Worm (Caenorhabditis elegans): Measurements from ENCODE around the gene R01H2.2.

R01H2.2 gene

ce11 chrIII:7084908-7085307, 28.6 kb downstream of the R01H2.2 start, which contains the start of gene tofu-7:
Gene tofu-7 (minus strand): TSS chrIII:7085018.
- TF ChIP-seq W03F9.2 (tag; optimal IDR thresholded peaks at IDR 0.05) (no peak), him-1 (tag; optimal IDR thresholded peaks at IDR 0.05) (no peak), dao-5 (tag; optimal IDR thresholded peaks at IDR 0.05) (no peak)

DNA sequence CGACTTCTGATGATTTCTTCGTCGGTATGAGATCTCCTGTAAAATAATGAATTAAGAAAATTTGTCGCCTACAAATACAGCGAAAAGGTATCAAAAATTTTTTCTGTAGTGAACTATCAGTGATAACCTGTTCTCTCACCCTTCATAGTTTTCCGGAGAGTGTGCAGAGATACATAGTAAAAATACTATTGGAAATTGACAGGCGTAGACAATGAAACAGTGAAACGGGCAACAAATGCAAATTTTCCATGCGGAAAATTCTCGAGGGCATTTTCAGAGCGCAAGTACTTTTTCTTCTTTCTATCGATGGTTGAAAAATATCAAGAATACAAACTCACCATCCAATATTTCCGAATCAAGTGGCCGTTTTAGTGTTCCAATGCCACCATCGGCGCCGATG, 30.8 kb downstream of the R01H2.2 start:
- TF ChIP-seq dao-5 (tag; optimal IDR thresholded peaks at IDR 0.05) (no peak), him-1 (tag; optimal IDR thresholded peaks at IDR 0.05) (no peak), W03F9.2 (tag; optimal IDR thresholded peaks at IDR 0.05) (no peak)

DNA sequence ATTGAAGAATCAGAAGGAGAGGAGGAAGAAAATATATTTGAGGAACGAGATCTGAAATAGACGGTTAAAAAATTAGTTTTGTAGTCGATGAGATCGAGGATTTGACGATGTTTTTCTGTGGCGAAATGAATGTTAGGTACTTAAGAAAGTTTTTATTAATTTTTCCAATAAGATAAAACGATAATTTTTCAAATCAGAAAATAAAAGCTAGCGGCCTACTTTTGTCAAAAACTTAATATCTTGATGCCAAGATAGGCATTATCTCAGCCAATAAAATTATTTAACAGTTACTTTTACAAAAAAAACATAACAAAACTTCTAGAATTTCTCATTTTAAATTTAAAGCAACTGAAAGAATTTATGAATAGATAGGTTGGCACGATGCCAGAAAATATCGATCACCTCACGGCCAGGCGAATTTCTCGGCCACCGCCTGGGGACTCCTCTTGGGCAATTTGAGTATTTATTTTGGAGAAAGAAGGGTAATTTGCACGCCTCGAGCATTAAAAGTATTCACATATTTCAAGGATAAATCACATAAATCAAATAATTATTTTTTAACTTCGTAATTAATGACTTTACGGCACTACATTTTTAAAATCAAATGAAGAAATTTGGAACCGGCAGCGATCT, 31.5 kb downstream of the R01H2.2 start, which contains the start of gene fubl-2:
TSS of gene fubl-2 (minus strand) at position 51 of the 633 bp plus-strand sequence.
- TF ChIP-seq him-1 (tag; optimal IDR thresholded peaks at IDR 0.05) (no peak), dao-5 (tag; optimal IDR thresholded peaks at IDR 0.05) (no peak), W03F9.2 (tag; optimal IDR thresholded peaks at IDR 0.05) (peak; percentile 81)

ce11 chrIII:7090545-7090944, 34.2 kb downstream of the R01H2.2 start, which contains the start of gene ZK418.10:
Gene ZK418.10 (minus strand): TSS chrIII:7090692.
- no peak for TF ChIP-seq W03F9.2 (tag; optimal IDR thresholded peaks at IDR 0.05)
- TF ChIP-seq dao-5 (tag; optimal IDR thresholded peaks at IDR 0.05) = no peak
- TF ChIP-seq him-1 (tag; optimal IDR thresholded peaks at IDR 0.05) = no peak

DNA sequence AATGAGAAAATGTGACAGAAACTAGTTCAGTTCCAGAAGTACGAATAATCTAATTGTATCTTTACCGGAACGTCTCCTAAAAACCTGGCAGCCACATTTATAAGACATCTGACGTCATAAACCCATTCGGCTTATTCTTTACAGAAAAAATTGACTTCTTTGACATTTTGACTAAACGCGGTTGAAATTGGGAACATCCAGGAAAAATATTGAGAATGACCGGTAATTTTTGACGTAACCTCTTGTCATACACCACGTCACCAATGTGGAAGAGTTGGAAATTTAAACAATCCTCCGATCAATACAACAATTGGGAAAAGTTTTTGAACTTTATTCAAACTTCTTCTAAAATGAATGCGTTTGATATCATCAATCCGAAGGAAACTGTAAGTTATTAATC, 34.7 kb downstream of the R01H2.2 start, which contains the start of gene ZK418.2:
TSS of gene ZK418.2 (plus strand) at position 301 of the 400 bp plus-strand sequence.
- TF ChIP-seq W03F9.2 (tag; optimal IDR thresholded peaks at IDR 0.05) = no peak
- no peak for TF ChIP-seq him-1 (tag; optimal IDR thresholded peaks at IDR 0.05)
- no peak for TF ChIP-seq dao-5 (tag; optimal IDR thresholded peaks at IDR 0.05)

DNA sequence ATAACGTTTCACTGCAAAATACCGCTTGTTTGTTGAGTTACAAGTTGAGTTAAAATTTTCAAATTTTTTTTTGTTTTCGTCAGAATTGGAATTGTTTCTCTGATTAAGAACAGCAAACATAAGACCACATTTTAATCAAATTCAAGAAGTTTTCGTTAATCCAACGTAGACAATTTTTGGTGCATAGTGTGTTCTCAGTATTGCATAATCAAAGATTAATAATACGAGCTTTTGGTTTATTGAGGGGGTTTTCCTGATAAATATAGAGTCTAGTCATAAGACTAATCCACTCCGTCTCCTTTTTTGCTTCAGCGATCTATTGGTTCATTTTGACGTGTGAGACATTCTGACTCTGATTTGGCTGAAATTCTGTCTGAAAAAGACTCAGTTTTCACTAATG, 38.8 kb downstream of the R01H2.2 start, which contains the start of gene nhr-9:
TSS of gene nhr-9 (plus strand) at position 307 of the 400 bp plus-strand sequence.
- TF ChIP-seq W03F9.2 (tag; optimal IDR thresholded peaks at IDR 0.05) = no peak
- TF ChIP-seq dao-5 (tag; optimal IDR thresholded peaks at IDR 0.05) = no peak
- TF ChIP-seq him-1 (tag; optimal IDR thresholded peaks at IDR 0.05) = no peak

DNA sequence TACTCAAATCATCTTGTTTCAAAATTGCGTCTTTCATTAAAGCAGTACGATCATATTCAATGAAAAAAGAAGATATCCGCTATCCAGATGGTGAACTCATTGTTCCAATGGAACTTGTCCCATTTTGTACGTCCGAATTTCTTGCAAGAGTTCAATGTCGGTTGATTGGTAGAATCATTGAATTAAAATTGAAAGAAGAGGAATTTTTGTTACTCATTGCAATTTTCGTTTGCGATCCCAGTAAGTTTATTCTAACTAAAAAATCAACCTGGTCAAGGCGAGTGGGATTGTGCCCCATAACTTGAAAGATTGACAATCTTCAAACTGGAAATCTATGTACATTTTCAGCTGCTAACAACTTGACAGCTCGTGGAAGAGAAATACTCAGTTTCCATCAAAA, 40.1 kb downstream of the R01H2.2 start:
- TF ChIP-seq him-1 (tag; optimal IDR thresholded peaks at IDR 0.05) (no peak), W03F9.2 (tag; optimal IDR thresholded peaks at IDR 0.05) (no peak), dao-5 (tag; optimal IDR thresholded peaks at IDR 0.05) (no peak)

- TF ChIP-seq dao-5 (tag; optimal IDR thresholded peaks at IDR 0.05) (no peak), W03F9.2 (tag; optimal IDR thresholded peaks at IDR 0.05) (no peak), him-1 (tag; optimal IDR thresholded peaks at IDR 0.05) (no peak)
Observed at ce11 chrIII:7100001-7100400, 43.7 kb downstream of the R01H2.2 start, which contains the start of gene ZK418.11. Gene ZK418.11 (plus strand): TSS chrIII:7100289.

- TF ChIP-seq W03F9.2 (tag; optimal IDR thresholded peaks at IDR 0.05) (peak; percentile 21), dao-5 (tag; optimal IDR thresholded peaks at IDR 0.05) (no peak), him-1 (tag; optimal IDR thresholded peaks at IDR 0.05) (no peak)
Observed at ce11 chrIII:7101814-7102477, 45.6 kb downstream of the R01H2.2 start.

ce11 chrIII:7103940-7104440, 47.6 kb downstream of the R01H2.2 start, which contains the start of gene cpg-2:
Gene cpg-2 (minus strand): TSS chrIII:7103990.
- TF ChIP-seq W03F9.2 (tag; optimal IDR thresholded peaks at IDR 0.05) (no peak), him-1 (tag; optimal IDR thresholded peaks at IDR 0.05) (no peak)

DNA sequence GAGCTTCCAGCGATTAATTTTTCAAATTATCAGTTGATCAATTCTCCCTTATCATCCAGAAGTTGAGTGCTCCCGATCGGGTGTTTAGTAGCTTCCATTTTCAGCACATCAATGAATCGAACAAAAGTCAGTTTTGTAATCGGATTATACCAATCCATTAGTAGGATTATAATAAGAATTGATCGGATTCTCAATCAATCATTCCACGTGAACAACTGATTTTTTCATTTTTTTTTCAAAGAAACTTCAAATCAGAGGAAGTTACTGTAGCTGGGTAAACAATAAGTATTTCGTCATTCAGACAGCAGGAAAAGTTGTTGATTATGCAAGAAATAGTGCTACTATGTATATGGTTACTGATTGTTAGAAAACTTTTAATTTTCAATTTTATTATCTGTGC, 50.5 kb downstream of the R01H2.2 start:
- TF ChIP-seq him-1 (tag; optimal IDR thresholded peaks at IDR 0.05) (no peak), dao-5 (tag; optimal IDR thresholded peaks at IDR 0.05) (no peak), W03F9.2 (tag; optimal IDR thresholded peaks at IDR 0.05) (no peak)

ce11 chrIII:7107965-7108364, 51.6 kb downstream of the R01H2.2 start, which contains the start of gene odd-1:
Gene odd-1 (plus strand): TSS chrIII:7108313.
- no peak for TF ChIP-seq dao-5 (tag; optimal IDR thresholded peaks at IDR 0.05)
- no peak for TF ChIP-seq W03F9.2 (tag; optimal IDR thresholded peaks at IDR 0.05)
- TF ChIP-seq him-1 (tag; optimal IDR thresholded peaks at IDR 0.05) = no peak

Measured in whole organism, L4/young adult.